Fruit fly (Drosophila melanogaster): ENCODE data around the gene Dys.

Dys gene

DNA sequence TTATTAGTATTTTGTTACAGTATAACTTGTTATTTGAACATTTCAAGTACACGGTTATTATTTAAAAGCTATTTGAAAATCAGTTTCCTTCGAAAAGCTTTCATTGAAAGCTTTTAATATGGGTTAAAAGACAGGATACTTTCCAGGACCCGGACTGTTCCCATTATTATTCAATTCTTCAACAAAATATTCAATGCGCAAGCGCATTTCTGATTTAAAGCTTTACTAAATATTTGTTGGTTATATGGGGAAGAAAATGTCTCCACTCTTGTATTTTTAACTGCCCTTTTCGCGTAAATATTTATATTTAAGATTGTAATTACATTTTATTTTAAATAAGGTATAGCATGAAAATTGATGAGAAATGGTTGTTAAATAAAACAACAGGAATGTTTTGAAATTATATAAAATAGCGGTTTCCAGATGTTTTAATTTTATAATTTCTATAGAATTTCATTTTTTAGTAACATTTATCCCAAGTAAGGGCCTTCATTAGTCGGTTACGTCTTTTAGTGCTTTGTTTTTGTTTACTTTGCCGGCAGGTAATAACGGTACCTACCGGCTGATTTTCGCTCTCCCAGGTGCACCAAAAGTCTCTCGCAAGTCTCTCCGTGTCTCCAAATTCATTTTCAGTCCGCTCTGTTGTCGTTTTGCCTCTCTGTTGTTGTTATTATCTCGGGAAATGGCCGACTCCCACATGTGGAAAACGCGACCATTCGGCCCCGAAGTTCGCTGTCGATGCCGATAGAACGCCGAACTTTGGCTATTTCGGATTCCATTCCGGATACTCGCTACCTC is 47.7 kb downstream of the Dys start (continued):
- TF ChIP-seq Adf1 (GFP tag; IDR thresholded peaks at IDR 0.05) (no peak), ssp (GFP tag; IDR thresholded peaks at IDR 0.05) (no peak), Atf6 (GFP tag; IDR thresholded peaks at IDR 0.05) (no peak), Hmr (GFP tag; optimal IDR thresholded peaks at IDR 0.05) (peak; percentile 53), Stat92E (GFP tag; optimal IDR thresholded peaks at IDR 0.05) (no peak), D19B (GFP tag; optimal IDR thresholded peaks at IDR 0.05) (no peak), dmrt99B (tag; optimal IDR thresholded peaks at IDR 0.05) (peak; percentile 12), CG15011 (GFP tag; optimal IDR thresholded peaks at IDR 0.05) (no peak), vvl (GFP tag; IDR thresholded peaks at IDR 0.05) (no peak; the same call in 1 of the 2 replicates), grau (tag; optimal IDR thresholded peaks at IDR 0.05) (peak; percentile 34), CG13287 (GFP tag; IDR thresholded peaks at IDR 0.05; ENCODE audit: partially characterized antibody) (peak; percentile 24; the same call in 1 of the 2 replicates), ci (GFP tag; IDR thresholded peaks at IDR 0.05) (peak; percentile 54; the same call in 1 of the 3 replicates), CG4328 (GFP tag; optimal IDR thresholded peaks at IDR 0.05) (no peak), tup (GFP tag; optimal IDR thresholded peaks at IDR 0.05) (no peak), CG10654 (GFP tag; optimal IDR thresholded peaks at IDR 0.05) (no peak), CG12391 (tag; optimal IDR thresholded peaks at IDR 0.05) (peak; percentile 4), H2.0 (GFP tag; IDR thresholded peaks at IDR 0.05) (no peak), mld (GFP tag; IDR thresholded peaks at IDR 0.05; ENCODE audit: partially characterized antibody) (no peak), CG15269 (tag; optimal IDR thresholded peaks at IDR 0.05) (peak; percentile 22), CG17186 (GFP tag; optimal IDR thresholded peaks at IDR 0.05) (no peak), CG13424 (tag; optimal IDR thresholded peaks at IDR 0.05) (peak; percentile 2), slou (GFP tag; optimal IDR thresholded peaks at IDR 0.05) (no peak), gro (GFP tag; optimal IDR thresholded peaks at IDR 0.05) (no peak), CG6689 (GFP tag; IDR thresholded peaks at IDR 0.05) (no peak), Meics (GFP tag; optimal IDR thresholded peaks at IDR 0.05) (peak; percentile 41), CG10147 (GFP tag; optimal IDR thresholded peaks at IDR 0.05) (peak; percentile 14), hth (optimal IDR thresholded peaks at IDR 0.05) (no peak), Neu2 (GFP tag; optimal IDR thresholded peaks at IDR 0.05; ENCODE audit: borderline replicate concordance) (no peak), scrt (GFP tag; optimal IDR thresholded peaks at IDR 0.05) (peak; percentile 3), CG2116 (GFP tag; optimal IDR thresholded peaks at IDR 0.05) (no peak), CG6175 (GFP tag; IDR thresholded peaks at IDR 0.05) (no peak), CG8944 (GFP tag; optimal IDR thresholded peaks at IDR 0.05) (no peak), CG42726 (GFP tag; IDR thresholded peaks at IDR 0.05; ENCODE audit: partially characterized antibody) (no peak), gsb-n (tag; optimal IDR thresholded peaks at IDR 0.05) (peak; percentile 6), zen2 (GFP tag; IDR thresholded peaks at IDR 0.05; ENCODE audit: partially characterized antibody) (peak; percentile 45; the same call in 1 of the 3 replicates), Rx (GFP tag; IDR thresholded peaks at IDR 0.05) (no peak), CG11504 (tag; optimal IDR thresholded peaks at IDR 0.05) (peak; percentile 46), CG30020 (tag; optimal IDR thresholded peaks at IDR 0.05) (no peak), Ets97D (GFP tag; optimal IDR thresholded peaks at IDR 0.05) (no peak), Sox102F (GFP tag; optimal IDR thresholded peaks at IDR 0.05) (peak; percentile 7), GATAe (GFP tag; conservative IDR thresholded peaks at IDR 0.05) (no peak), nmo (GFP tag; optimal IDR thresholded peaks at IDR 0.05) (peak; percentile 11), CG15514 (GFP tag; optimal IDR thresholded peaks at IDR 0.05) (peak; percentile 19), sr (GFP tag; IDR thresholded peaks at IDR 0.05) (peak; percentile 31; the same call in 1 of the 3 replicates), CG12769 (tag; optimal IDR thresholded peaks at IDR 0.05) (peak; percentile 16), CG10321 (GFP tag; IDR thresholded peaks at IDR 0.05) (no peak), CG33213 (GFP tag; optimal IDR thresholded peaks at IDR 0.05) (no peak), Abd-B (GFP tag; optimal IDR thresholded peaks at IDR 0.05) (no peak)
